Worm (Caenorhabditis elegans) whole organism, L3 larva: ENCODE measurements around the gene C28H8.8.

ENCODE experiments used
- ama-1 ChIP-seq: fragments of 150-350 bp; optimal IDR thresholded peaks from 2 replicates; lab custom pipeline; 2018
- ceh-82 ChIP-seq: fragments of 150-350 bp; optimal IDR thresholded peaks from 2 replicates; lab custom pipeline; 2014; ENCODE audit warnings: missing biosample characterization, missing genetic modification characterization
- fkh-10 ChIP-seq: sonication (generic microtip); optimal IDR thresholded peaks from 2 replicates; lab custom pipeline; 2017; ENCODE audit warnings: missing biosample characterization, missing genetic modification reagents, missing genetic modification characterization
- fkh-2 ChIP-seq: fragments of 150-350 bp; optimal IDR thresholded peaks from 2 replicates; lab custom pipeline; 2014; ENCODE audit warnings: missing biosample characterization, missing genetic modification reagents, missing genetic modification characterization
- jun-1 ChIP-seq: fragments of 150-350 bp; optimal IDR thresholded peaks from 2 replicates; lab custom pipeline; 2014; ENCODE audit warnings: missing biosample characterization, missing genetic modification reagents, missing genetic modification characterization
- lin-39 ChIP-seq: fragments of 150-350 bp; optimal IDR thresholded peaks from 2 replicates; lab custom pipeline; 2018; ENCODE audit warnings: missing biosample characterization, missing genetic modification reagents, missing genetic modification characterization
- nfya-1 ChIP-seq: sonication (generic microtip); optimal IDR thresholded peaks from 2 replicates; lab custom pipeline; 2017; ENCODE audit warnings: missing genetic modification characterization, mild to moderate bottlenecking, missing compliant biosample characterization, antibody characterized with exemption, moderate library complexity; ENCODE audit not compliant: insufficient read depth
- nhr-11 ChIP-seq: fragments of 150-350 bp; optimal IDR thresholded peaks from 2 replicates; lab custom pipeline; 2014; ENCODE audit warnings: missing biosample characterization, missing genetic modification characterization
- nhr-23 ChIP-seq: fragments of 150-350 bp; optimal IDR thresholded peaks from 2 replicates; lab custom pipeline; 2014; ENCODE audit warnings: missing biosample characterization, missing genetic modification reagents, missing genetic modification characterization
- nhr-237 ChIP-seq: fragments of 150-350 bp; optimal IDR thresholded peaks from 2 replicates; lab custom pipeline; 2014; ENCODE audit warnings: missing biosample characterization, missing genetic modification characterization
- nhr-28 ChIP-seq: fragments of 150-350 bp; optimal IDR thresholded peaks from 2 replicates; lab custom pipeline; 2014; ENCODE audit warnings: missing biosample characterization, missing genetic modification characterization
- snpc-4 ChIP-seq: fragments of 150-350 bp; optimal IDR thresholded peaks from 2 replicates; lab custom pipeline; 2014; ENCODE audit warnings: missing biosample characterization, missing genetic modification characterization
- ztf-4 ChIP-seq: fragments of 150-350 bp; optimal IDR thresholded peaks from 2 replicates; lab custom pipeline; 2014; ENCODE audit warnings: missing biosample characterization, missing genetic modification characterization

DNA sequence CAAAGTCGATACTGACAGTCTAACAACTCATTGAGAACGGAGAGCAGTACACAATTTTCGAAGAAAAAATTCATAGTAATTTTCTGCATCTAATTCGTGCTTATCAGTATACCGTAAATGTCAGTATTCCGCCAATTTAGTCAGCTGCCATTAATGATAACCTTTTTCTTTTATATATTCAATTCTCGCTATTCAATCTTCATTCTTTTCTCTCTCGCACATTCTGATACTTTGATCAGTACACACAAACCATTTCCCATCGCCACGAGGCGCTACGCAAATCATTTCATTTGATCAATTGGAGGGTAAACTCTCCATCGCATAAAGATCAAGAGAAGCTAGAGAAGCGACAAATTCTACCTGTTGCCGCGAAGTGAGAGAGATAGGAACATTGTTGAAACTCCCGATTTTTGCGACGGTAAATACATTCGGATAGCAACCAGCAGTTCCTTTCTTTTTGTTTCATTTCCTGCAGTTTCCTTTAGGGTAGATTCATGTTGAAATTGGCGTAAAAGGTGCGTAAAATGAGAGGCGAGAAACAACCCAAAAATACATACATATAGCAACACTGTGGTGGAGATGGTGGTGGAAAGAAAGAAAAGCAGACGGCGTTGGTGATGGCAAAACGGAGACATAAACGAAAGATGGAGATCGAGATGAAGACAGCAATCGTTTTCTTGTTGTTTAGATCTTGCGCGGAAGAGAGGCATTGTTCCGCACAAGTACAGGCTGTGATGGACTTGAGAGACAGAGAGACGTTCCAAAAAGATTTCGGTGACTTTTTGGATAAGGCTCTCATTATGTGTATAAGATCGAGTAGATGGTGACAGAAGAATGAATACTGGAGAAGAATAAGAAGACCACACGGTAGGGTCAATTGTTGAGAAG is 50.2 kb downstream of the C28H8.8 start:
- TF ChIP-seq jun-1 (tag; lab: Kevin White, UChicago): peak; percentile 35
- peak; percentile 14 for TF ChIP-seq nfya-1 (tag; lab: Kevin White, UChicago)
- no peak for TF ChIP-seq nhr-28
- no peak for TF ChIP-seq fkh-10 (GFP tag; lab: Kevin White, UChicago)
- TF ChIP-seq nhr-11 (tag; lab: Kevin White, UChicago): no peak
- TF ChIP-seq nhr-237 (tag; lab: Kevin White, UChicago): no peak
- TF ChIP-seq ztf-4 (tag; lab: Kevin White, UChicago): no peak
- TF ChIP-seq lin-39 (tag; lab: Kevin White, UChicago): no peak
- no peak for TF ChIP-seq snpc-4
- TF ChIP-seq nhr-23: peak; percentile 46
- no peak for TF ChIP-seq fkh-2 (tag; lab: Kevin White, UChicago)
- no peak for TF ChIP-seq ceh-82 (tag; lab: Kevin White, UChicago)
- TF ChIP-seq ama-1 (lab: Kevin White, UChicago): peak; percentile 73
